Worm (Caenorhabditis elegans) whole organism, L2 larva: ENCODE measurements around the gene nspf-2.

Source experiments
- R02D3.7 ChIP-seq: fragments of 150-350 bp; optimal IDR thresholded peaks from 2 replicates; lab custom pipeline; 2014; ENCODE audit warnings: missing biosample characterization, missing genetic modification characterization
- aly-2 ChIP-seq: fragments of 150-350 bp; optimal IDR thresholded peaks from 2 replicates; lab custom pipeline; 2014; ENCODE audit warnings: missing biosample characterization, missing genetic modification characterization
- ceh-16 ChIP-seq: fragments of 150-350 bp; optimal IDR thresholded peaks from 2 replicates; lab custom pipeline; 2014; ENCODE audit warnings: missing biosample characterization, missing genetic modification characterization
- crh-2 ChIP-seq: sonication (generic microtip); optimal IDR thresholded peaks from 2 replicates; lab custom pipeline; 2017; ENCODE audit warnings: missing biosample characterization, missing genetic modification characterization
- nhr-11 ChIP-seq: fragments of 150-350 bp; optimal IDR thresholded peaks from 2 replicates; lab custom pipeline; 2014; ENCODE audit warnings: missing biosample characterization, missing genetic modification characterization
- nhr-6 ChIP-seq: fragments of 150-350 bp; optimal IDR thresholded peaks from 2 replicates; lab custom pipeline; 2014; ENCODE audit warnings: missing biosample characterization, missing genetic modification characterization
- snpc-4 ChIP-seq: fragments of 150-350 bp; optimal IDR thresholded peaks from 2 replicates; lab custom pipeline; 2014; ENCODE audit warnings: missing biosample characterization, missing genetic modification characterization
- unc-62 ChIP-seq: fragments of 150-350 bp; optimal IDR thresholded peaks from 2 replicates; lab custom pipeline; 2014; ENCODE audit warnings: missing biosample characterization, missing genetic modification reagents, missing genetic modification characterization

DNA sequence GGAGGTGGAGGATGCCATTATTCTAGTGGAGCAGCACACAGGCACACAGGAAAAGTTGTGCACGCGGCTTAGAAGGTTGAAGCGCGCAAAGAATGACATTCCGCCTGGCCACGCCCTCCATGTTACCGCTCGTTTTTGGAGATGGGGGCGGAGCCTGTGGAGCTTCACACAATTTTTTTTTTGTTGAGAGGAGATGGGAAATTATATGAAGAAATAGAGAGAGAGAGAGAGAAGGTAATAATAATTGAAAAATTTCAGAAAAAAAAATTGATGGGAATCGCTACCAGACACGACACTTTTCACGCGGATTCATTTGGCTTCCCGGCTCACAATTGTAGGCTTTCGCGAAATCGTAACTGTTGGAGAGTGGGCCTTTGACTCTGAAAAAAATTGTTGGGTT is 28.6 kb downstream of the nspf-2 start, which contains the start of gene T05A8.3:
- TF ChIP-seq aly-2 (tag; lab: Kevin White, UChicago) (no peak), nhr-11 (tag; lab: Kevin White, UChicago) (no peak), snpc-4 (no peak), ceh-16 (no peak), crh-2 (tag; lab: Kevin White, UChicago) (no peak), R02D3.7 (tag; lab: Kevin White, UChicago) (no peak), nhr-6 (tag; lab: Kevin White, UChicago) (no peak), unc-62 (no peak)
